Worm (Caenorhabditis elegans): ENCODE data around the gene srd-66.
A peak's percentile ranks its signal among the peaks of the same experiment; 100 is the strongest.

Gene srd-66

ce11 chrIII:1943488-1943887 lies 39.0 kb downstream of the srd-66 start, which contains the start of gene F53A3.1:
F53A3.1 (minus strand) TSS chrIII:1943637.
- no peak for TF ChIP-seq Y67H2A.10 (GFP tag; conservative IDR thresholded peaks at IDR 0.05)
- no peak for TF ChIP-seq rcor-1 (GFP tag; IDR thresholded peaks at IDR 0.05)
- TF ChIP-seq rec-8 (tag; optimal IDR thresholded peaks at IDR 0.05), result no peak
- no peak for TF ChIP-seq snpc-1.3 (tag; optimal IDR thresholded peaks at IDR 0.05; ENCODE audit: insufficient read depth)
- TF ChIP-seq lsy-27 (tag; optimal IDR thresholded peaks at IDR 0.05; ENCODE audit: borderline replicate concordance, insufficient read depth), result no peak
- TF ChIP-seq madf-10 (tag; optimal IDR thresholded peaks at IDR 0.05), result no peak
- TF ChIP-seq ceh-40 (GFP tag; IDR thresholded peaks at IDR 0.05), result no peak
- TF ChIP-seq fkh-3 (tag; optimal IDR thresholded peaks at IDR 0.05), result no peak
- TF ChIP-seq athp-1 (tag; optimal IDR thresholded peaks at IDR 0.05), result no peak
- TF ChIP-seq nhr-179 (tag; optimal IDR thresholded peaks at IDR 0.05), result no peak
- TF ChIP-seq egl-44 (GFP tag; IDR thresholded peaks at IDR 0.05), result no peak
- TF ChIP-seq mel-28 (tag; optimal IDR thresholded peaks at IDR 0.05; ENCODE audit: borderline replicate concordance), result no peak
- TF ChIP-seq madf-8 (GFP tag; conservative IDR thresholded peaks at IDR 0.05), result no peak
- TF ChIP-seq rpc-1 (optimal IDR thresholded peaks at IDR 0.05), result no peak
- TF ChIP-seq rpc-1 (tag; optimal IDR thresholded peaks at IDR 0.05), result no peak
- no peak for TF ChIP-seq mes-4 (tag; optimal IDR thresholded peaks at IDR 0.05)
- TF ChIP-seq ztf-18 (tag; optimal IDR thresholded peaks at IDR 0.05), result no peak
- TF ChIP-seq lin-54 (GFP tag; optimal IDR thresholded peaks at IDR 0.05), result no peak

ce11 chrIII:1939625-1939988 lies 42.8 kb downstream of the srd-66 start:
- no peak for TF ChIP-seq chd-7 (tag; optimal IDR thresholded peaks at IDR 0.05)
- TF ChIP-seq lsl-1 (GFP tag; optimal IDR thresholded peaks at IDR 0.05), result peak; percentile 26
- peak; percentile 85 for TF ChIP-seq him-1 (tag; optimal IDR thresholded peaks at IDR 0.05)

- TF ChIP-seq cebp-1 (GFP tag; IDR thresholded peaks at IDR 0.05), result no peak
- no peak for TF ChIP-seq cebp-1 (tag; optimal IDR thresholded peaks at IDR 0.05)
- no peak for TF ChIP-seq snpc-4 (GFP tag; optimal IDR thresholded peaks at IDR 0.05)
- TF ChIP-seq snpc-4 (tag; optimal IDR thresholded peaks at IDR 0.05), result no peak
- TF ChIP-seq cebp-2 (GFP tag; IDR thresholded peaks at IDR 0.05), result 0 out of 2 replicates have a peak, but pooled peaks have one; percentile 67
- no peak for TF ChIP-seq tbx-9 (tag; optimal IDR thresholded peaks at IDR 0.05; ENCODE audit: borderline replicate concordance)
- no peak for TF ChIP-seq nfya-1 (tag; optimal IDR thresholded peaks at IDR 0.05; ENCODE audit: borderline replicate concordance, insufficient read depth)
- TF ChIP-seq hsf-1 (GFP tag; IDR thresholded peaks at IDR 0.05), result no peak
- TF ChIP-seq egrh-3 (GFP tag; IDR thresholded peaks at IDR 0.05), result peak; percentile 89
- peak; percentile 6 for TF ChIP-seq attf-5 (GFP tag; optimal IDR thresholded peaks at IDR 0.05)
- TF ChIP-seq gei-17 (GFP tag; optimal IDR thresholded peaks at IDR 0.05), result no peak
- TF ChIP-seq B0019.2 (GFP tag; conservative IDR thresholded peaks at IDR 0.05), result no peak
- no peak for TF ChIP-seq tbp1 (GFP tag; optimal IDR thresholded peaks at IDR 0.05)
- no peak for TF ChIP-seq Y79H2A.3 (GFP tag; conservative IDR thresholded peaks at IDR 0.05)
- no peak for TF ChIP-seq pbrm-1 (GFP tag; IDR thresholded peaks at IDR 0.05)
- TF ChIP-seq lin-26 (GFP tag; IDR thresholded peaks at IDR 0.05), result no peak
- no peak for TF ChIP-seq ceh-27 (GFP tag; optimal IDR thresholded peaks at IDR 0.05)
- TF ChIP-seq bed-2 (GFP tag; IDR thresholded peaks at IDR 0.05), result peak; percentile 66; the same call in 1 of the 2 replicates
- TF ChIP-seq hrde-1 (tag; optimal IDR thresholded peaks at IDR 0.05; ENCODE audit: borderline replicate concordance), result no peak
- TF ChIP-seq F37B4.10 (GFP tag; IDR thresholded peaks at IDR 0.05), result 0 out of 2 replicates have a peak, but pooled peaks have one; percentile 16
- TF ChIP-seq F39B2.1 (GFP tag; IDR thresholded peaks at IDR 0.05), result no peak
- TF ChIP-seq nhr-179 (tag; optimal IDR thresholded peaks at IDR 0.05), result no peak
- TF ChIP-seq madf-3 (GFP tag; IDR thresholded peaks at IDR 0.05), result no peak
- peak; percentile 95 for TF ChIP-seq zfh-2 (GFP tag; conservative IDR thresholded peaks at IDR 0.05)
- no peak for TF ChIP-seq nfya-2 (GFP tag; IDR thresholded peaks at IDR 0.05)
Observed at ce11 chrIII:1938712-1939624, 43.5 kb downstream of the srd-66 start.
